Worm (Caenorhabditis elegans) whole organism, L2 larva: ENCODE results near the gene sdz-15.

Experiments
- ZK546.5 ChIP-seq: sonication (generic microtip); optimal IDR thresholded peaks from 2 replicates; lab custom pipeline; 2017; ENCODE audit warnings: missing biosample characterization, missing genetic modification characterization
- alr-1 ChIP-seq: fragments of 150-350 bp; optimal IDR thresholded peaks from 2 replicates; lab custom pipeline; 2014; ENCODE audit warnings: missing biosample characterization, missing genetic modification characterization
- elt-1 ChIP-seq: fragments of 150-350 bp; optimal IDR thresholded peaks from 2 replicates; lab custom pipeline; 2014; ENCODE audit warnings: missing biosample characterization, missing genetic modification characterization
- elt-3 ChIP-seq: sonication (generic microtip); optimal IDR thresholded peaks from 2 replicates; lab custom pipeline; 2017; ENCODE audit warnings: missing biosample characterization, missing genetic modification characterization
- lin-11 ChIP-seq: fragments of 150-350 bp; sonication (generic microtip); optimal IDR thresholded peaks from 2 replicates; lab custom pipeline; 2014; ENCODE audit warnings: missing biosample characterization, missing genetic modification characterization, inconsistent platforms, mixed read lengths
- mbf-1 ChIP-seq: sonication (generic microtip); optimal IDR thresholded peaks from 2 replicates; lab custom pipeline; 2017; ENCODE audit warnings: missing biosample characterization, missing genetic modification characterization
- mdl-1 ChIP-seq, 2 experiments: fragments of 150-350 bp in 1 of 2; sonication (generic microtip) in 1 of 2; optimal IDR thresholded peaks; 2 replicates each; lab custom pipeline; 2017; ENCODE audit warnings: missing biosample characterization in 2 of 2, missing genetic modification characterization in 2 of 2
- nhr-11 ChIP-seq: fragments of 150-350 bp; optimal IDR thresholded peaks from 2 replicates; lab custom pipeline; 2014; ENCODE audit warnings: missing biosample characterization, missing genetic modification characterization
- nhr-21 ChIP-seq: fragments of 150-350 bp; optimal IDR thresholded peaks from 2 replicates; lab custom pipeline; 2014; ENCODE audit warnings: missing biosample characterization, missing genetic modification characterization
- nhr-25 ChIP-seq: fragments of 150-350 bp; sonication (generic microtip); optimal IDR thresholded peaks from 3 replicates; lab custom pipeline; 2014; ENCODE audit warnings: missing biosample characterization, missing genetic modification characterization
- snpc-4 ChIP-seq: fragments of 150-350 bp; optimal IDR thresholded peaks from 2 replicates; lab custom pipeline; 2014; ENCODE audit warnings: missing biosample characterization, missing genetic modification characterization
- unc-62 ChIP-seq: fragments of 150-350 bp; optimal IDR thresholded peaks from 2 replicates; lab custom pipeline; 2014; ENCODE audit warnings: missing biosample characterization, missing genetic modification reagents, missing genetic modification characterization
- ztf-4 ChIP-seq: fragments of 150-350 bp; optimal IDR thresholded peaks from 2 replicates; lab custom pipeline; 2014; ENCODE audit warnings: missing biosample characterization, missing genetic modification characterization

DNA sequence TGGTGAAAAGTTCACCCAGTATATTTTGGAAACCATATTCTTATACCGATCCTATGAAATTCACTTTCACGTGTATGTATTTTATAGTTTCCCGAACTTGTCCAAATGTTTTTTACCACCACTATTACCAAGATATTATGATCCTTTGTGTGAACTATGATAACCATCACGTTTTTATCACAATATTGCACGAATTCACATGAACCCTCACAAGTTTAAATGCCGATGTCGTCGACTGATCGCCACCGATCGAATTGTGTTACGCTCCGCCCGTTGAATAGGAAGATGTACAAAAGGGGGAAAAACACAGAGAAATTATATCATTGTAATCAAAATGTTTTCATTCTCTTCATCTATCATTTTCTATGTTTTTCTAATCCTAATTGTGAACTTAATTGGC is 10.1 kb downstream of the sdz-15 start:
- TF ChIP-seq lin-11 (tag; lab: Kevin White, UChicago): no peak
- TF ChIP-seq nhr-21 (tag; lab: Kevin White, UChicago): no peak
- no peak for TF ChIP-seq mbf-1
- no peak for TF ChIP-seq ztf-4
- TF ChIP-seq nhr-11 (tag; lab: Kevin White, UChicago): no peak
- no peak for TF ChIP-seq mdl-1 (tag; optimal IDR thresholded peaks at IDR 0.05; lab: Kevin White, UChicago)
- TF ChIP-seq snpc-4: no peak
- TF ChIP-seq elt-3 (tag; lab: Kevin White, UChicago): no peak
- no peak for TF ChIP-seq nhr-25
- no peak for TF ChIP-seq unc-62 (GFP tag; lab: Kevin White, UChicago)
- no peak for TF ChIP-seq ZK546.5 (tag; lab: Kevin White, UChicago)
- TF ChIP-seq alr-1 (tag; lab: Kevin White, UChicago): no peak
- no peak for TF ChIP-seq elt-1
